Worm (Caenorhabditis elegans) whole organism, L1 larva: ENCODE measurements around the gene sur-7.

Experiments
- dpl-1 ChIP-seq, 3 experiments: fragments of 150-350 bp in 2 of 3; sonication (generic microtip) in 1 of 3; optimal IDR thresholded peaks; 2 replicates each; lab custom pipeline; 2014 to 2017; ENCODE audit warnings: missing biosample characterization in 3 of 3, missing genetic modification characterization in 3 of 3, missing genetic modification reagents in 3 of 3
- elt-3 ChIP-seq, 6 experiments: fragments of 150-350 bp in 1 of 6; sonication (generic microtip); optimal IDR thresholded peaks; 2 replicates each; lab custom pipeline; 2017 to 2018; ENCODE audit warnings: missing biosample characterization in 6 of 6, missing genetic modification characterization in 6 of 6, inconsistent platforms in 1 of 6
- lin-13 ChIP-seq: fragments of 150-350 bp; optimal IDR thresholded peaks from 2 replicates; lab custom pipeline; 2014; ENCODE audit warnings: missing biosample characterization, missing genetic modification reagents, missing genetic modification characterization
- nhr-90 ChIP-seq: sonication (generic microtip); optimal IDR thresholded peaks from 2 replicates; lab custom pipeline; 2016; ENCODE audit warnings: mild to moderate bottlenecking, missing genetic modification characterization, missing compliant biosample characterization; ENCODE audit not compliant: poor library complexity
- sox-4 ChIP-seq: sonication (generic microtip); optimal IDR thresholded peaks from 2 replicates; lab custom pipeline; 2016; ENCODE audit warnings: missing genetic modification characterization, missing compliant biosample characterization
- tbx-2 ChIP-seq: sonication (generic microtip); optimal IDR thresholded peaks from 2 replicates; lab custom pipeline; 2016; ENCODE audit warnings: missing genetic modification characterization, missing compliant biosample characterization
- xbp-1 ChIP-seq: sonication (generic microtip); optimal IDR thresholded peaks from 2 replicates; lab custom pipeline; 2016; ENCODE audit warnings: missing genetic modification characterization, missing compliant biosample characterization
- ztf-11 ChIP-seq, 2 experiments: sonication (generic microtip); optimal IDR thresholded peaks; 2 replicates each; lab custom pipeline; 2016 to 2017; ENCODE audit warnings: missing genetic modification characterization in 2 of 2, missing biosample characterization in 1 of 2, missing compliant biosample characterization in 1 of 2
- ztf-4 ChIP-seq: fragments of 150-350 bp; optimal IDR thresholded peaks from 2 replicates; lab custom pipeline; 2014; ENCODE audit warnings: missing biosample characterization, missing genetic modification characterization

DNA sequence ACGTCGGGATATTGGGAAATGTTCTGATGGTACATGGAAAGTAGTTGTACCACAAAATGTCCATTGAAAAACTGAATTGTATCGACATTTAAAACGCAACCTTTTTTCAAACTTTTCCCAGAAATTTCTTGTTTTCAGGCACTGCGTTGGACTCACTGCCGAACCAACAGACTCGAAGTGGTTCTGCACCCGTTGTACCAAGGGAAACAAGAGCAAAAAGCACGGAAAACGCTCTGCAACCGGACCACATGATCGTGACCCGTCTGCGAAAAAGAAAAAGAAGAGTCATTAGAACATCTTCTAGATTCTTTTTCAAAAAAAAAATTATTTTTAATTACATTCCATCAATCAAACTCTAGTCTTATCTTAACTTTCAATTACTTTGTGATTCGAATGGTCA is 31.1 kb upstream of the sur-7 start:
- TF ChIP-seq elt-3 (tag; optimal IDR thresholded peaks at IDR 0.05; lab: Kevin White, UChicago) (no peak), ztf-4 (tag; lab: Kevin White, UChicago) (no peak), nhr-90 (no peak), lin-13 (GFP tag; lab: Kevin White, UChicago) (no peak), xbp-1 (tag; lab: Kevin White, UChicago) (no peak), tbx-2 (tag; lab: Kevin White, UChicago) (no peak), sox-4 (no peak), dpl-1 (GFP tag; optimal IDR thresholded peaks at IDR 0.05; lab: Kevin White, UChicago) (no peak), ztf-11 (tag; optimal IDR thresholded peaks at IDR 0.05; lab: Kevin White, UChicago) (no peak)
